Fruit fly (Drosophila melanogaster) whole organism, pupa: Measurements from ENCODE around the gene Pde9.

Experiments
- CG10348 ChIP-seq: fragments of 200-800 bp; sonication (Bioruptor generic); IDR thresholded peaks from 2 replicates; pipeline ENCODE4 v1.3.6; 2022; ENCODE audit warnings: missing biosample characterization, missing genetic modification characterization
- CG14655 ChIP-seq: fragments of 200-800 bp; sonication (Bioruptor generic); optimal IDR thresholded peaks from 3 replicates; lab custom pipeline; 2017; ENCODE audit warnings: mild to moderate bottlenecking, missing biosample characterization, missing genetic modification reagents, missing genetic modification characterization
- CG34367 ChIP-seq: fragments of 200-800 bp; sonication (Bioruptor generic); optimal IDR thresholded peaks from 2 replicates; lab custom pipeline; 2018; ENCODE audit warnings: missing biosample characterization, mild to moderate bottlenecking, missing genetic modification characterization
- CG4496 ChIP-seq: fragments of 200-800 bp; sonication (Bioruptor generic); IDR thresholded peaks from 3 replicates; pipeline ENCODE4 v1.3.6; 2022; ENCODE audit warnings: missing biosample characterization, missing genetic modification characterization
- CG8301 ChIP-seq: fragments of 200-800 bp; sonication (Bioruptor generic); optimal IDR thresholded peaks from 2 replicates; lab custom pipeline; 2018; ENCODE audit warnings: missing biosample characterization, mild to moderate bottlenecking, missing genetic modification characterization
- CG9948 ChIP-seq: fragments of 200-800 bp; sonication (Bioruptor generic); optimal IDR thresholded peaks from 2 replicates; lab custom pipeline; 2018; ENCODE audit warnings: missing biosample characterization, mild to moderate bottlenecking, missing genetic modification characterization, moderate library complexity
- EcR ChIP-seq: fragments of 200-800 bp; sonication (Bioruptor generic); optimal IDR thresholded peaks from 3 replicates; lab custom pipeline; 2019; ENCODE audit warnings: missing biosample characterization, missing genetic modification characterization, mild to moderate bottlenecking, moderate library complexity, missing genetic modification reagents
- Pif1B ChIP-seq: fragments of 200-800 bp; sonication (Bioruptor generic); optimal IDR thresholded peaks from 3 replicates; lab custom pipeline; 2016; ENCODE audit warnings: missing biosample characterization, missing genetic modification characterization
- fd96Ca ChIP-seq: fragments of 200-800 bp; sonication (Bioruptor generic); IDR thresholded peaks from 3 replicates; pipeline ENCODE4 v1.3.6; 2022; ENCODE audit warnings: missing biosample characterization, missing genetic modification characterization
- rn ChIP-seq: fragments of 200-800 bp; sonication (Bioruptor generic); IDR thresholded peaks from 2 replicates; pipeline ENCODE4 v1.3.6; 2022; ENCODE audit warnings: missing biosample characterization, missing genetic modification characterization

- peak; percentile 97 for TF ChIP-seq CG10348
- peak; percentile 98 for TF ChIP-seq CG14655 (GFP tag; lab: Kevin White, UChicago)
- peak; percentile 98 for TF ChIP-seq rn (GFP tag; lab: Robert Waterston, UW)
- TF ChIP-seq EcR (GFP tag; lab: Kevin White, UChicago) = no peak
- peak; percentile 98 for TF ChIP-seq CG34367
- TF ChIP-seq Pif1B (GFP tag; lab: Kevin White, UChicago) = peak; percentile 95
- TF ChIP-seq fd96Ca = peak; percentile 98
- peak; percentile 98 for TF ChIP-seq CG9948 (tag; lab: Kevin White, UChicago)
- TF ChIP-seq CG4496 (GFP tag; lab: Robert Waterston, UW) = peak; percentile 99
- peak; percentile 98 for TF ChIP-seq CG8301 (tag; lab: Kevin White, UChicago)
These were observed 142.8 kb downstream of the Pde9 start for dm6 chrX:12754348-12754733.
